Worm (Caenorhabditis elegans) whole organism, L1 larva: Measurements from ENCODE around the gene ascc-1.
A peak's percentile ranks its signal among the peaks of the same experiment; 100 is the strongest.

Source experiments
- C34B4.2 ChIP-seq: sonication (generic microtip); optimal IDR thresholded peaks from 2 replicates; lab custom pipeline; 2017; ENCODE audit warnings: mild to moderate bottlenecking, missing genetic modification characterization, missing compliant biosample characterization
- F16B12.6 ChIP-seq: fragments of 150-350 bp; optimal IDR thresholded peaks from 2 replicates; lab custom pipeline; 2014; ENCODE audit warnings: missing biosample characterization, missing genetic modification characterization
- alr-1 ChIP-seq: fragments of 200-800 bp; sonication (Bioruptor generic); optimal IDR thresholded peaks from 2 replicates; lab custom pipeline; 2018; ENCODE audit warnings: borderline replicate concordance, mild to moderate bottlenecking, missing genetic modification characterization, missing compliant biosample characterization
- ama-1 ChIP-seq: fragments of 150-350 bp; optimal IDR thresholded peaks from 2 replicates; lab custom pipeline; 2014
- ceh-63 ChIP-seq: fragments of 200-800 bp; sonication (Bioruptor generic); optimal IDR thresholded peaks from 2 replicates; lab custom pipeline; 2018; ENCODE audit warnings: mild to moderate bottlenecking, missing genetic modification characterization, missing compliant biosample characterization
- ceh-8 ChIP-seq: fragments of 200-800 bp; sonication (Bioruptor generic); optimal IDR thresholded peaks from 2 replicates; lab custom pipeline; 2018; ENCODE audit warnings: mild to moderate bottlenecking, missing genetic modification characterization, moderate library complexity, missing compliant biosample characterization
- ceh-88 ChIP-seq: fragments of 200-800 bp; sonication (Bioruptor generic); IDR thresholded peaks from 2 replicates; pipeline ENCODE4 v1.3.6; 2022; ENCODE audit warnings: missing genetic modification characterization, missing compliant biosample characterization
- ces-1 ChIP-seq: fragments of 150-350 bp; optimal IDR thresholded peaks from 2 replicates; lab custom pipeline; 2014; ENCODE audit warnings: missing biosample characterization, missing genetic modification reagents, missing genetic modification characterization
- dpl-1 ChIP-seq, 3 experiments: fragments of 150-350 bp in 2 of 3; sonication (generic microtip) in 1 of 3; optimal IDR thresholded peaks; 2 replicates each; lab custom pipeline; 2014 to 2017; ENCODE audit warnings: missing biosample characterization in 3 of 3, missing genetic modification characterization in 3 of 3, missing genetic modification reagents in 3 of 3
- dsc-1 ChIP-seq: sonication (generic microtip); optimal IDR thresholded peaks from 2 replicates; lab custom pipeline; 2016; ENCODE audit warnings: mild to moderate bottlenecking, missing genetic modification characterization, missing compliant biosample characterization
- efl-1 ChIP-seq, 4 experiments: fragments of 150-350 bp; optimal IDR thresholded peaks in 3 of 4; peaks in 1 of 4; 1 replicate in 1 of 4; 2 replicates in 3 of 4; lab custom pipeline; 2014; ENCODE audit warnings: missing biosample characterization in 2 of 4, missing genetic modification characterization in 2 of 4, missing genetic modification reagents in 2 of 4
- egl-27 ChIP-seq, 2 experiments: fragments of 150-350 bp in 1 of 2; sonication (generic microtip); optimal IDR thresholded peaks; 3 replicates each; lab custom pipeline; 2017 to 2018; ENCODE audit warnings: missing biosample characterization in 2 of 2, missing genetic modification characterization in 2 of 2, missing genetic modification reagents in 2 of 2
- ets-5 ChIP-seq: fragments of 200-800 bp; sonication (Bioruptor generic); IDR thresholded peaks from 2 replicates; pipeline ENCODE4 v1.3.6; 2022; ENCODE audit warnings: missing genetic modification characterization, missing compliant biosample characterization
- fkh-10 ChIP-seq: sonication (generic microtip); optimal IDR thresholded peaks from 2 replicates; lab custom pipeline; 2017; ENCODE audit warnings: missing biosample characterization, missing genetic modification reagents, missing genetic modification characterization
- fkh-4 ChIP-seq: sonication (generic microtip); optimal IDR thresholded peaks from 2 replicates; lab custom pipeline; 2016; ENCODE audit warnings: missing compliant biosample characterization, missing genetic modification characterization, borderline replicate concordance
- fkh-8 ChIP-seq: sonication (generic microtip); optimal IDR thresholded peaks from 2 replicates; lab custom pipeline; 2016; ENCODE audit warnings: mild to moderate bottlenecking, missing genetic modification characterization, missing compliant biosample characterization
- grh-1 ChIP-seq: fragments of 200-800 bp; sonication (Bioruptor generic); IDR thresholded peaks from 2 replicates; pipeline ENCODE4 v1.3.6; 2022; ENCODE audit warnings: missing genetic modification reagents, missing genetic modification characterization, missing compliant biosample characterization
- hlh-17 ChIP-seq: fragments of 200-800 bp; sonication (Bioruptor generic); optimal IDR thresholded peaks from 2 replicates; lab custom pipeline; 2018; ENCODE audit warnings: missing genetic modification characterization, mild to moderate bottlenecking, missing compliant biosample characterization, moderate library complexity, borderline replicate concordance
- hlh-4 ChIP-seq: sonication (generic microtip); optimal IDR thresholded peaks from 2 replicates; lab custom pipeline; 2016; ENCODE audit warnings: mild to moderate bottlenecking, missing genetic modification characterization, missing compliant biosample characterization
- irx-1 ChIP-seq: sonication (generic microtip); optimal IDR thresholded peaks from 2 replicates; lab custom pipeline; 2016; ENCODE audit warnings: missing genetic modification characterization, missing compliant biosample characterization
- isw-1 ChIP-seq: fragments of 200-800 bp; sonication (Bioruptor generic); IDR thresholded peaks from 2 replicates; pipeline ENCODE4 v1.3.6; 2022; ENCODE audit warnings: missing genetic modification characterization, missing compliant biosample characterization
- jun-1 ChIP-seq: fragments of 150-350 bp; optimal IDR thresholded peaks from 2 replicates; lab custom pipeline; 2014; ENCODE audit warnings: missing biosample characterization, missing genetic modification reagents, missing genetic modification characterization
- lin-13 ChIP-seq: fragments of 150-350 bp; optimal IDR thresholded peaks from 2 replicates; lab custom pipeline; 2014; ENCODE audit warnings: missing biosample characterization, missing genetic modification reagents, missing genetic modification characterization
- lin-15B ChIP-seq: fragments of 150-350 bp; sonication (generic microtip); optimal IDR thresholded peaks from 3 replicates; lab custom pipeline; 2014; ENCODE audit warnings: missing biosample characterization, missing genetic modification characterization
- lin-39 ChIP-seq: fragments of 150-350 bp; optimal IDR thresholded peaks from 2 replicates; lab custom pipeline; 2014; ENCODE audit warnings: missing biosample characterization, missing genetic modification reagents, missing genetic modification characterization
- lir-3 ChIP-seq: sonication (generic microtip); optimal IDR thresholded peaks from 2 replicates; lab custom pipeline; 2016; ENCODE audit warnings: mild to moderate bottlenecking, missing genetic modification characterization, moderate library complexity, missing compliant biosample characterization; ENCODE audit not compliant: poor library complexity
- lsy-2 ChIP-seq, 2 experiments: fragments of 150-350 bp; optimal IDR thresholded peaks; 2 replicates each; lab custom pipeline; 2014; ENCODE audit warnings: missing biosample characterization in 2 of 2, missing genetic modification characterization in 2 of 2
- mep-1 ChIP-seq: fragments of 150-350 bp; optimal IDR thresholded peaks from 2 replicates; lab custom pipeline; 2014; ENCODE audit warnings: missing biosample characterization, missing genetic modification characterization
- nhr-11 ChIP-seq: fragments of 150-350 bp; optimal IDR thresholded peaks from 2 replicates; lab custom pipeline; 2014; ENCODE audit warnings: missing biosample characterization, missing genetic modification characterization
- nhr-237 ChIP-seq: fragments of 150-350 bp; optimal IDR thresholded peaks from 2 replicates; lab custom pipeline; 2014; ENCODE audit warnings: missing biosample characterization, missing genetic modification characterization
- nhr-28 ChIP-seq: fragments of 150-350 bp; optimal IDR thresholded peaks from 2 replicates; lab custom pipeline; 2014; ENCODE audit warnings: missing biosample characterization, missing genetic modification characterization
- nhr-47 ChIP-seq: sonication (generic microtip); optimal IDR thresholded peaks from 2 replicates; lab custom pipeline; 2016; ENCODE audit warnings: mild to moderate bottlenecking, missing genetic modification characterization, moderate library complexity, missing compliant biosample characterization
- nhr-71 ChIP-seq: sonication (generic microtip); optimal IDR thresholded peaks from 2 replicates; lab custom pipeline; 2016; ENCODE audit warnings: mild to moderate bottlenecking, missing genetic modification characterization, moderate library complexity, missing compliant biosample characterization
- nhr-84 ChIP-seq: sonication (generic microtip); optimal IDR thresholded peaks from 2 replicates; lab custom pipeline; 2017; ENCODE audit warnings: missing biosample characterization, missing genetic modification characterization
- nhr-85 ChIP-seq: sonication (generic microtip); peaks from one replicate; lab custom pipeline; 2016; ENCODE audit warnings: missing genetic modification characterization, inconsistent platforms, missing compliant biosample characterization
- pag-3 ChIP-seq: sonication (generic microtip); optimal IDR thresholded peaks from 2 replicates; lab custom pipeline; 2017; ENCODE audit warnings: missing genetic modification characterization, mild to moderate bottlenecking, missing compliant biosample characterization, antibody characterized with exemption, borderline replicate concordance; ENCODE audit not compliant: insufficient read depth
- pax-3 ChIP-seq: fragments of 200-800 bp; sonication (Bioruptor generic); optimal IDR thresholded peaks from 2 replicates; lab custom pipeline; 2018; ENCODE audit warnings: mild to moderate bottlenecking, missing genetic modification characterization, moderate library complexity, missing compliant biosample characterization
- pqm-1 ChIP-seq: sonication (generic microtip); optimal IDR thresholded peaks from 3 replicates; lab custom pipeline; 2017; ENCODE audit warnings: missing biosample characterization, missing genetic modification characterization
- rnt-1 ChIP-seq: sonication (generic microtip); optimal IDR thresholded peaks from 2 replicates; lab custom pipeline; 2016; ENCODE audit warnings: mild to moderate bottlenecking, missing genetic modification characterization, moderate library complexity, missing compliant biosample characterization
- snpc-4 ChIP-seq: fragments of 150-350 bp; optimal IDR thresholded peaks from 2 replicates; lab custom pipeline; 2014; ENCODE audit warnings: missing biosample characterization, missing genetic modification characterization
- snu-23 ChIP-seq: sonication (generic microtip); optimal IDR thresholded peaks from 2 replicates; lab custom pipeline; 2016; ENCODE audit warnings: missing genetic modification characterization, missing compliant biosample characterization
- sptf-1 ChIP-seq: fragments of 150-350 bp; optimal IDR thresholded peaks from 2 replicates; lab custom pipeline; 2014; ENCODE audit warnings: missing biosample characterization, missing genetic modification characterization
- sup-37 ChIP-seq: fragments of 200-800 bp; sonication (Bioruptor generic); optimal IDR thresholded peaks from 2 replicates; lab custom pipeline; 2018; ENCODE audit warnings: mild to moderate bottlenecking, missing genetic modification characterization, missing compliant biosample characterization
- swsn-7 ChIP-seq: sonication (generic microtip); optimal IDR thresholded peaks from 2 replicates; lab custom pipeline; 2016; ENCODE audit warnings: missing genetic modification characterization, missing compliant biosample characterization
- tbx-2 ChIP-seq: sonication (generic microtip); optimal IDR thresholded peaks from 2 replicates; lab custom pipeline; 2016; ENCODE audit warnings: missing genetic modification characterization, missing compliant biosample characterization
- unc-30 ChIP-seq: sonication (generic microtip); optimal IDR thresholded peaks from 2 replicates; lab custom pipeline; 2017; ENCODE audit warnings: missing biosample characterization, missing genetic modification characterization
- unc-86 ChIP-seq: sonication (generic microtip); optimal IDR thresholded peaks from 2 replicates; lab custom pipeline; 2016; ENCODE audit warnings: missing genetic modification characterization, missing compliant biosample characterization
- unc-98 ChIP-seq: fragments of 200-800 bp; sonication (Bioruptor generic); IDR thresholded peaks from 2 replicates; pipeline ENCODE4 v1.3.6; 2022; ENCODE audit warnings: missing genetic modification characterization, missing compliant biosample characterization
- xbp-1 ChIP-seq: sonication (generic microtip); optimal IDR thresholded peaks from 2 replicates; lab custom pipeline; 2016; ENCODE audit warnings: missing genetic modification characterization, missing compliant biosample characterization
- zag-1 ChIP-seq: fragments of 150-350 bp; optimal IDR thresholded peaks from 2 replicates; lab custom pipeline; 2014; ENCODE audit warnings: missing biosample characterization, missing genetic modification characterization
- zip-4 ChIP-seq: fragments of 200-800 bp; sonication (Bioruptor generic); optimal IDR thresholded peaks from 2 replicates; lab custom pipeline; 2018; ENCODE audit warnings: mild to moderate bottlenecking, missing genetic modification characterization, moderate library complexity, missing compliant biosample characterization
- ztf-4 ChIP-seq: fragments of 150-350 bp; optimal IDR thresholded peaks from 2 replicates; lab custom pipeline; 2014; ENCODE audit warnings: missing biosample characterization, missing genetic modification characterization

The ascc-1 gene

DNA sequence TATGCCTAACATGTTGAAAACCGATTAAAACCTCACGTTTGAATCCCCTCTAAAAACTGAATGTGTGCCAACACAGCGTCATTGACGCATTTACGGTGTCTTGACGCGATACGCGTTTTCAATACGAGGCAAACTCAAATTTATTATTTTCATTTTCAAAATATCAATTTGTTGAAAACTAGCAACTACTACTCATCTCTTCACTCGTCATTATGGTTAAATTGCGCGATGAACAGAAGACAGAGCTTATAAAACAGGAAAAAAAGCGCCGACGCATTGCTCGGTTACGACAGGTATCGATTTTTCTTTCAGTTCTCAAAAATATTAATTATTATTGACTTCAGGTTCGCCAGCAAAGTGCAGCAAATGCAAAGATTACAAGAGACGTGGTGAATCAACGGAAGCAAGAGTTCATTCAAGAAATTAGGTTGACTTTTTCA lies 32.9 kb upstream of the ascc-1 start, which contains the start of gene enee-1:
TSS of gene enee-1 (plus strand) at position 108 of the 440 bp plus-strand sequence.
- TF ChIP-seq irx-1 (tag; lab: Kevin White, UChicago) (peak; percentile 82), grh-1 (GFP tag; lab: Robert Waterston, UW) (peak; percentile 72), nhr-28 (no peak), nhr-11 (tag; lab: Kevin White, UChicago) (peak; percentile 56), F16B12.6 (tag; lab: Kevin White, UChicago) (peak; percentile 68), nhr-71 (tag; lab: Kevin White, UChicago) (peak; percentile 93), tbx-2 (peak; percentile 88), ztf-4 (peak; percentile 89), hlh-4 (tag; lab: Kevin White, UChicago) (no peak), nhr-47 (tag; lab: Kevin White, UChicago) (peak; percentile 93), egl-27 (tag; optimal IDR thresholded peaks at IDR 0.05; lab: Kevin White, UChicago) (no peak), zip-4 (GFP tag; lab: Kevin White, UChicago) (peak; percentile 32), unc-86 (tag; lab: Kevin White, UChicago) (peak; percentile 84), lsy-2 (tag; optimal IDR thresholded peaks at IDR 0.05; lab: Kevin White, UChicago) (peak; percentile 89 to 95), snu-23 (peak; percentile 91), alr-1 (tag; lab: Kevin White, UChicago) (no peak), lin-13 (GFP tag; lab: Kevin White, UChicago) (peak; percentile 90), sup-37 (GFP tag; lab: Kevin White, UChicago) (peak; percentile 61), lin-39 (tag; lab: Kevin White, UChicago) (peak; percentile 89), fkh-10 (GFP tag; lab: Kevin White, UChicago) (peak; percentile 78), dsc-1 (tag; lab: Kevin White, UChicago) (peak; percentile 88), lir-3 (tag; lab: Kevin White, UChicago) (peak; percentile 38), mep-1 (tag; lab: Kevin White, UChicago) (peak; percentile 90), pag-3 (tag; lab: Kevin White, UChicago) (no peak), isw-1 (peak; percentile 86), zag-1 (tag; lab: Kevin White, UChicago) (peak; percentile 72), sptf-1 (no peak), ces-1 (GFP tag; lab: Kevin White, UChicago) (no peak), jun-1 (tag; lab: Kevin White, UChicago) (peak; percentile 86), hlh-17 (GFP tag; lab: Kevin White, UChicago) (no peak), unc-30 (tag; lab: Kevin White, UChicago) (no peak), dpl-1 (GFP tag; optimal IDR thresholded peaks at IDR 0.05; lab: Kevin White, UChicago) (peak; percentile 95 to 99 (median 98)), nhr-85 (peak; percentile 87), pax-3 (tag; lab: Kevin White, UChicago) (peak; percentile 66), fkh-8 (peak; percentile 87), lin-15B (peak; percentile 83), fkh-4 (tag; lab: Kevin White, UChicago) (peak; percentile 50), ama-1 (lab: Kevin White, UChicago) (peak; percentile 94), ceh-8 (GFP tag; lab: Kevin White, UChicago) (no peak), pqm-1 (tag; lab: Kevin White, UChicago) (no peak), nhr-237 (tag; lab: Kevin White, UChicago) (peak; percentile 22), nhr-84 (tag; lab: Kevin White, UChicago) (no peak), efl-1 (optimal IDR thresholded peaks at IDR 0.05; lab: Kevin White, UChicago) (peak; percentile 85 to 96), efl-1 (GFP tag; optimal IDR thresholded peaks at IDR 0.05 in 1 of 2; lab: Kevin White, UChicago) (peak; percentile 98 to 100), ceh-88 (peak; percentile 72), rnt-1 (tag; lab: Kevin White, UChicago) (peak; percentile 90), ets-5 (GFP tag; lab: Robert Waterston, UW) (0 out of 2 replicates have a peak, but pooled peaks have one; percentile 83), xbp-1 (tag; lab: Kevin White, UChicago) (peak; percentile 82), ceh-63 (no peak), swsn-7 (peak; percentile 86), unc-98 (GFP tag; lab: Robert Waterston, UW) (no peak), C34B4.2 (tag; lab: Kevin White, UChicago) (peak; percentile 26), snpc-4 (tag; lab: Kevin White, UChicago) (peak; percentile 61)
